Worm (Caenorhabditis elegans): ENCODE results near the gene tmed-12.
"Not testable (repeated sequence)": the region's sequence is repeated elsewhere in the genome, so short reads cannot be mapped to it uniquely, and the experiment has no call there.

- TF ChIP-seq tab-1 (GFP tag; IDR thresholded peaks at IDR 0.05); ztf-23 (GFP tag; IDR thresholded peaks at IDR 0.05); ref-1 (GFP tag; conservative IDR thresholded peaks at IDR 0.05); flt-1 (GFP tag; IDR thresholded peaks at IDR 0.05); ztf-29 (GFP tag; IDR thresholded peaks at IDR 0.05); med-1 (GFP tag; optimal IDR thresholded peaks at IDR 0.05; ENCODE audit: insufficient read depth): not testable (repeated sequence)
These were observed 20.6 kb upstream of the tmed-12 start for ce11 chrX:183572-183971.

Measured in whole organism, midembryonic.